Fruit fly (Drosophila melanogaster): ENCODE results near the gene CG31550.

The CG31550 gene

dm6 chr3R:5523070-5523637 lies 37.8 kb downstream of the CG31550 start, which contains the start of the genes CG43845 and Nmdar1 (continued):
- TF ChIP-seq Max (GFP tag; optimal IDR thresholded peaks at IDR 0.05) (no peak), Optix (GFP tag; IDR thresholded peaks at IDR 0.05) (no peak), HLH3B (GFP tag; IDR thresholded peaks at IDR 0.05) (no peak), gt (GFP tag; IDR thresholded peaks at IDR 0.05) (no peak), CG8089 (GFP tag; optimal IDR thresholded peaks at IDR 0.05) (no peak), hbn (GFP tag; IDR thresholded peaks at IDR 0.05; ENCODE audit: partially characterized antibody) (no peak), CG32532 (GFP tag; IDR thresholded peaks at IDR 0.05) (no peak), CG6854 (GFP tag; optimal IDR thresholded peaks at IDR 0.05) (no peak), HmgZ (tag; optimal IDR thresholded peaks at IDR 0.05) (no peak), E2f2 (GFP tag; IDR thresholded peaks at IDR 0.05) (no peak), Fer1 (GFP tag; optimal IDR thresholded peaks at IDR 0.05) (peak; percentile 39), CG4404 (GFP tag; IDR thresholded peaks at IDR 0.05) (no peak), CG3995 (GFP tag; optimal IDR thresholded peaks at IDR 0.05) (no peak), CG15269 (tag; optimal IDR thresholded peaks at IDR 0.05) (no peak), CG4730 (GFP tag; IDR thresholded peaks at IDR 0.05) (no peak), tx (GFP tag; optimal IDR thresholded peaks at IDR 0.05) (no peak), CG1792 (GFP tag; optimal IDR thresholded peaks at IDR 0.05) (no peak), CG6689 (GFP tag; IDR thresholded peaks at IDR 0.05) (no peak), h (optimal IDR thresholded peaks at IDR 0.05) (no peak), CG16863 (GFP tag; optimal IDR thresholded peaks at IDR 0.05) (no peak), kay (GFP tag; optimal IDR thresholded peaks at IDR 0.05) (no peak), pb (GFP tag; optimal IDR thresholded peaks at IDR 0.05) (no peak), CG1024 (GFP tag; IDR thresholded peaks at IDR 0.05) (no peak), unc-4 (GFP tag; IDR thresholded peaks at IDR 0.05; ENCODE audit: partially characterized antibody) (peak; percentile 51), CG10366 (GFP tag; IDR thresholded peaks at IDR 0.05) (no peak), CTCF (GFP tag; optimal IDR thresholded peaks at IDR 0.05) (peak; percentile 27), NfI (GFP tag; optimal IDR thresholded peaks at IDR 0.05) (no peak), CG14014 (GFP tag; IDR thresholded peaks at IDR 0.05) (no peak), NFAT (GFP tag; IDR thresholded peaks at IDR 0.05) (no peak), bsh (GFP tag; optimal IDR thresholded peaks at IDR 0.05) (no peak), Spps (tag; optimal IDR thresholded peaks at IDR 0.05) (no peak), sim (GFP tag; IDR thresholded peaks at IDR 0.05) (no peak), Taf1 (GFP tag; IDR thresholded peaks at IDR 0.05) (no peak), CG17359 (tag; optimal IDR thresholded peaks at IDR 0.05) (no peak), sna (GFP tag; IDR thresholded peaks at IDR 0.05; ENCODE audit: partially characterized antibody) (peak; percentile 62; the same call in 1 of the 2 replicates), CG10462 (GFP tag; optimal IDR thresholded peaks at IDR 0.05) (no peak), CG34376 (GFP tag; optimal IDR thresholded peaks at IDR 0.05) (peak; percentile 25), CG10147 (GFP tag; optimal IDR thresholded peaks at IDR 0.05) (no peak), lab (GFP tag; optimal IDR thresholded peaks at IDR 0.05) (no peak), CG12236 (GFP tag; optimal IDR thresholded peaks at IDR 0.05) (no peak), pan (optimal IDR thresholded peaks at IDR 0.05) (no peak), pan (GFP tag; optimal IDR thresholded peaks at IDR 0.05 in 1 of 2, IDR thresholded peaks at IDR 0.05 in 1 of 2) (no peak), Deaf1 (tag; optimal IDR thresholded peaks at IDR 0.05) (peak; percentile 11), CG17186 (GFP tag; optimal IDR thresholded peaks at IDR 0.05) (no peak), CG9437 (GFP tag; optimal IDR thresholded peaks at IDR 0.05) (no peak), CG17912 (GFP tag; optimal IDR thresholded peaks at IDR 0.05) (no peak), CG2199 (GFP tag; IDR thresholded peaks at IDR 0.05) (no peak), gcm2 (GFP tag; optimal IDR thresholded peaks at IDR 0.05) (no peak), CG12299 (tag; optimal IDR thresholded peaks at IDR 0.05) (no peak), CG10209 (GFP tag; optimal IDR thresholded peaks at IDR 0.05) (no peak), CG7357 (GFP tag; IDR thresholded peaks at IDR 0.05) (no peak), D (optimal IDR thresholded peaks at IDR 0.05) (no peak), D (GFP tag; optimal IDR thresholded peaks at IDR 0.05) (no peak)

Measured in whole organism, embryonic.